Worm (Caenorhabditis elegans): ENCODE data around the gene gspd-1.

- no peak for TF ChIP-seq elt-2 (tag; optimal IDR thresholded peaks at IDR 0.05)
- TF ChIP-seq eor-1 (tag; optimal IDR thresholded peaks at IDR 0.05): no peak
- TF ChIP-seq skn-1 (tag; optimal IDR thresholded peaks at IDR 0.05): no peak
- TF ChIP-seq nhr-28 (tag; optimal IDR thresholded peaks at IDR 0.05): no peak
These were observed 35.5 kb downstream of the gspd-1 start for ce11 chrIV:11352768-11353167.

Measured in whole organism, L3 larva.